Worm (Caenorhabditis elegans): ENCODE data around the gene R144.3.

- no peak for TF ChIP-seq zag-1 (tag; optimal IDR thresholded peaks at IDR 0.05)
- no peak for TF ChIP-seq skn-1 (tag; optimal IDR thresholded peaks at IDR 0.05)
- no peak for TF ChIP-seq nhr-237 (tag; optimal IDR thresholded peaks at IDR 0.05)
- no peak for TF ChIP-seq sem-4 (tag; optimal IDR thresholded peaks at IDR 0.05)
- TF ChIP-seq egl-27 (tag; optimal IDR thresholded peaks at IDR 0.05) = no peak
- TF ChIP-seq elt-3 (tag; optimal IDR thresholded peaks at IDR 0.05) = no peak
- no peak for TF ChIP-seq nhr-23 (tag; optimal IDR thresholded peaks at IDR 0.05)
- no peak for TF ChIP-seq gmeb-1 (tag; optimal IDR thresholded peaks at IDR 0.05)
- TF ChIP-seq ama-1 (optimal IDR thresholded peaks at IDR 0.05) = no peak
These were observed 865 bp upstream of the R144.3 start, which contains the start of gene mdt-11 for ce11 chrIII:5020924-5021323.
